Worm (Caenorhabditis elegans): ENCODE results near the gene sdz-12.

Gene sdz-12

DNA sequence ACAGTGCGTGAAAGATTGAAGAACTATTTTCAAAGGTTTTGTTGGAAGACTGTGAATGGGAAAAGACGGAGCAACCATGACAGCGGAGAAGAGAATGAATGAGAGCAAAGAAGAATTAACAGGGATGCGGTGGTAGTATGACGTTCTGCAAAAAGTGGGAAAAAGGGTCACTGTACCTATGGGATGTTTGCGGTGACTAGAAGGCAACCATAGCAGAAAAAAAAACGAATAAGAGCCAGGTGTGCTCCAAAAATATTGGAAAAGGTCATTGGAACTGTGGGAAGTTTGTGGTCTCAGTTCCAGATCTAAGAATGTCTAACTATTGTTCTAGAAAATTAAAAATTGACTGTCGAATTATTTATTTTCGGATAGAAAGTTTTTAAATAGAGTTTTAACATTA, 17.1 kb upstream of the sdz-12 start, which contains the start of gene fbxb-90:
Gene fbxb-90, minus strand, starts transcription at position 101 of the 400 bp plus-strand sequence.
- no peak for TF ChIP-seq dao-5 (tag; optimal IDR thresholded peaks at IDR 0.05)
- TF ChIP-seq him-1 (tag; optimal IDR thresholded peaks at IDR 0.05), result no peak

ce11 chrII:3747405-3747804, 15.8 kb upstream of the sdz-12 start, which contains the start of gene fbxb-92:
TSS of gene fbxb-92 (minus strand) at chrII:3747505.
- TF ChIP-seq W03F9.2 (tag; optimal IDR thresholded peaks at IDR 0.05) (no peak), him-1 (tag; optimal IDR thresholded peaks at IDR 0.05) (no peak), dao-5 (tag; optimal IDR thresholded peaks at IDR 0.05) (no peak)

- TF ChIP-seq him-1 (tag; optimal IDR thresholded peaks at IDR 0.05), result no peak
- TF ChIP-seq dao-5 (tag; optimal IDR thresholded peaks at IDR 0.05), result no peak
- TF ChIP-seq W03F9.2 (tag; optimal IDR thresholded peaks at IDR 0.05), result no peak
Measured at ce11 chrII:3743684-3744200, 12.1 kb upstream of the sdz-12 start, which contains the start of gene nta-1. TSS of gene nta-1 (minus strand) at chrII:3743814.

ce11 chrII:3741584-3741983, 10.0 kb upstream of the sdz-12 start, which contains the start of gene F12E12.1:
TSS of gene F12E12.1 (plus strand) at chrII:3741884.
- TF ChIP-seq W03F9.2 (tag; optimal IDR thresholded peaks at IDR 0.05) (no peak), him-1 (tag; optimal IDR thresholded peaks at IDR 0.05) (no peak)

DNA sequence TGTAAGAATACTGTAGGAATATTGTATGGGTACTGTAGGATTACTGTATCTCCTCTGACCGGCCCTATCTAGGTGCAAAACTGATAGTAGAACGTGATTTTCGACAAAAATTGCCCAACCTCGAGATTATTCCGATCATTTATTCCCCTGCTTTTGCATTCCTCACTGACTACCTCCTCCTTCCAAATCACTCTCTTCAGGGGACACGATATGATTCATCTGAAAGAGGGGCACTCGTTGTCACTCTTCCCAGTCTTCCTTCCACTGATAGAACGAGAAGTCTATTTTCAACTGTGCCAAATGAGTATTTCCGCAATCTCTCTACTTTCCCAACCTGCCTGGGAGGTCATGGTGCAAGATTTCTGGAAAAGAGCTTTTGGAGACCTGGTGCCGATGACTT, 8.0 kb upstream of the sdz-12 start, which contains the start of gene F12E12.2:
Gene F12E12.2, plus strand, starts transcription at position 301 of the 400 bp plus-strand sequence.
- TF ChIP-seq dao-5 (tag; optimal IDR thresholded peaks at IDR 0.05), result no peak
- TF ChIP-seq W03F9.2 (tag; optimal IDR thresholded peaks at IDR 0.05), result no peak
- no peak for TF ChIP-seq him-1 (tag; optimal IDR thresholded peaks at IDR 0.05)

ce11 chrII:3736893-3737375, 5.3 kb upstream of the sdz-12 start, which contains the start of gene F12E12.6:
TSS of gene F12E12.6 (minus strand) at chrII:3736943.
- TF ChIP-seq dao-5 (tag; optimal IDR thresholded peaks at IDR 0.05), result no peak
- TF ChIP-seq W03F9.2 (tag; optimal IDR thresholded peaks at IDR 0.05), result no peak
- no peak for TF ChIP-seq him-1 (tag; optimal IDR thresholded peaks at IDR 0.05)

ce11 chrII:3727996-3728395, 3.6 kb downstream of the sdz-12 start, which contains the start of gene C46E10.8:
TSS of gene C46E10.8 (minus strand) at chrII:3728096.
- TF ChIP-seq him-1 (tag; optimal IDR thresholded peaks at IDR 0.05) (no peak), dao-5 (tag; optimal IDR thresholded peaks at IDR 0.05) (no peak), W03F9.2 (tag; optimal IDR thresholded peaks at IDR 0.05) (no peak)

DNA sequence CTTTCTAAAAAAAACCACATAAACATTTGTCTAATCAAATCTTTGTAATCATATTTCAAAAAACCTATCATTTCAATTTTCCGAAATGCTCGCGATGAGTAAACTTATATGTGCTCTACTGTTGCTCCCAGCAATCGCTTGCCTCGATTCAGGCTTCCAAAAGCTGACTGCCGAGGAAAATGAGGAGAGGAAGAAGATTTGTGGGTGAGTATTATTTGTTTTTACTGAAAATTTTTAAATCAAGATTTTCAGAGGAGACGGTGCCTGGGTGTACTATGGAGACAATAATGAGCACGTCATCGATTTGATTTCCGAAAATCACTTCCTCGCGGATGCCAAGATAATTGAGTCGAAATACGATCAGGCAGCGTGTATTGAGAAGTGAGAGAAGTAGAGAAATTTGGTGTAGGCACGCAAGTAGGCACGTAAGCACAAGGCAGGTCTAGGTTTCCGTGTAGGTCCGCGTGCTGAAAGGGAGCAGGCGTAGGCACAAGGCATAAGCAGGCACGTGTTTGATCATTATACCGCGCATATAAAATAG, 7.4 kb downstream of the sdz-12 start, which contains the start of gene C46E10.1:
Gene C46E10.1, plus strand, starts transcription at position 51 of the 541 bp plus-strand sequence.
- TF ChIP-seq W03F9.2 (tag; optimal IDR thresholded peaks at IDR 0.05) (no peak), him-1 (tag; optimal IDR thresholded peaks at IDR 0.05) (no peak), dao-5 (tag; optimal IDR thresholded peaks at IDR 0.05) (no peak)

ce11 chrII:3721016-3721415, 10.6 kb downstream of the sdz-12 start, which contains the start of gene C46E10.3:
TSS of gene C46E10.3 (plus strand) at chrII:3721316.
- no peak for TF ChIP-seq dao-5 (tag; optimal IDR thresholded peaks at IDR 0.05)

DNA sequence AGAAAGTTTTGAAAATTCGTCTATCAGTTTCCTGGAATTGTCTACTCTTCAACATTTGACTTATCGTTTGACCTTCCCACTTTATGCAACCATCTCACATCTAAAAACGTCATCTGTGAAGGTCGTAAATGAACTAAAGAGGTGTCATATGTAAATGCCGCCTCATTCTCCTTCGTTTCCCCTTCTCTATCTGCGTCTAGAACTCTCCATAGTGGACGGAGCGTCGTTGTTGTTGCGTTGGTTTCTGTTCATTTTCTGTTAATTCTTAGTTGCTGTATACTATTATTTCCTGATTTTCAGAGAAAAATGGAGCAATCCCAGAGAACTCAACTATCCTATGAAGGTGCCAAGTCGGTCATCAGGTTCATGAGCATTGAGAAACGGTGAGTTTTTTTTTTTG, 14.7 kb downstream of the sdz-12 start, which contains the start of gene fbxc-52:
Gene fbxc-52, plus strand, starts transcription at position 301 of the 400 bp plus-strand sequence.
- TF ChIP-seq dao-5 (tag; optimal IDR thresholded peaks at IDR 0.05) (no peak), him-1 (tag; optimal IDR thresholded peaks at IDR 0.05) (no peak), W03F9.2 (tag; optimal IDR thresholded peaks at IDR 0.05) (no peak)

- no peak for TF ChIP-seq dao-5 (tag; optimal IDR thresholded peaks at IDR 0.05)
- no peak for TF ChIP-seq W03F9.2 (tag; optimal IDR thresholded peaks at IDR 0.05)
- no peak for TF ChIP-seq him-1 (tag; optimal IDR thresholded peaks at IDR 0.05)
Measured at ce11 chrII:3716455-3716854, 15.2 kb downstream of the sdz-12 start, which contains the start of gene srh-99. TSS of gene srh-99 (minus strand) at chrII:3716555.

DNA sequence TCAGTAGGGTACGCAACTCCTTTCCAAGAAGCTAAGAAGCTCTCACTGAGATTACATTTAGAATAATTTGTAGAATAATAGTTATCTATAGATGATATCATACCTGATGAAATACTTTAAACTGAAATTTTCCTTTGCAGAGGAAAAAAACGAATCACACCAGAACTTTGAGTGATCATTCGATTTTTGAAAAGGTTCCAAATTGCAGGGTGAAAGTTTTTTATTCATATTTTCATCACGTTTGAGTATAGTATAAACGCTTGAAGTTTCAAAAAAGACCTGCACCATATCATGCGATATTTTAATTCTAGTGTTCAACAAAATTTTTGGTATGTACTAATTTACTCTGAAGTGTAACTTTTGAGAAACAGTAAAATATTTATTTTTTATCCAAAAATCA, 17.0 kb downstream of the sdz-12 start, which contains the start of gene srh-100:
Gene srh-100, minus strand, starts transcription at position 101 of the 400 bp plus-strand sequence.
- TF ChIP-seq him-1 (tag; optimal IDR thresholded peaks at IDR 0.05) (no peak), dao-5 (tag; optimal IDR thresholded peaks at IDR 0.05) (no peak)

- TF ChIP-seq dao-5 (tag; optimal IDR thresholded peaks at IDR 0.05) (no peak), him-1 (tag; optimal IDR thresholded peaks at IDR 0.05) (no peak), W03F9.2 (tag; optimal IDR thresholded peaks at IDR 0.05) (no peak)
Measured at ce11 chrII:3711047-3711446, 20.6 kb downstream of the sdz-12 start, which contains the start of gene fbxc-53. TSS of gene fbxc-53 (plus strand) at chrII:3711291.

- TF ChIP-seq him-1 (tag; optimal IDR thresholded peaks at IDR 0.05) (no peak), W03F9.2 (tag; optimal IDR thresholded peaks at IDR 0.05) (no peak), dao-5 (tag; optimal IDR thresholded peaks at IDR 0.05) (no peak)
Measured at ce11 chrII:3709255-3709654, 22.4 kb downstream of the sdz-12 start, which contains the start of gene srx-110. TSS of gene srx-110 (plus strand) at chrII:3709555.
